Fruit fly (Drosophila melanogaster) whole organism, embryonic: ENCODE measurements around the gene inc.

ENCODE experiments used
- Abd-B ChIP-seq: fragments of 200-800 bp; sonication (Bioruptor generic); optimal IDR thresholded peaks from 2 replicates; lab custom pipeline; 2018; ENCODE audit warnings: missing biosample characterization, mild to moderate bottlenecking, missing genetic modification characterization, moderate library complexity
- Atf3 ChIP-seq: fragments of 200-800 bp; sonication (Bioruptor generic); optimal IDR thresholded peaks from 3 replicates; lab custom pipeline; 2016; ENCODE audit warnings: missing biosample characterization, missing genetic modification characterization
- CG10462 ChIP-seq: fragments of 200-800 bp; sonication (Bioruptor generic); optimal IDR thresholded peaks from 2 replicates; lab custom pipeline; 2016; ENCODE audit warnings: missing biosample characterization, missing genetic modification characterization
- CG10543 ChIP-seq: fragments of 200-800 bp; sonication (Bioruptor generic); optimal IDR thresholded peaks from 3 replicates; lab custom pipeline; 2017; ENCODE audit warnings: missing biosample characterization, mild to moderate bottlenecking, missing genetic modification characterization, moderate library complexity
- CG14710 ChIP-seq: fragments of 200-800 bp; sonication (Bioruptor generic); optimal IDR thresholded peaks from 3 replicates; lab custom pipeline; 2019; ENCODE audit warnings: missing biosample characterization, mild to moderate bottlenecking, missing genetic modification characterization, moderate library complexity
- CG15514 ChIP-seq: fragments of 200-800 bp; sonication (Bioruptor generic); optimal IDR thresholded peaks from 3 replicates; lab custom pipeline; 2017; ENCODE audit warnings: missing biosample characterization, missing genetic modification characterization, mild to moderate bottlenecking, moderate library complexity, missing genetic modification reagents
- CG3065 ChIP-seq: fragments of 200-800 bp; sonication (Bioruptor generic); optimal IDR thresholded peaks from 2 replicates; lab custom pipeline; 2016; ENCODE audit warnings: missing biosample characterization, missing genetic modification characterization
- CG3281 ChIP-seq: fragments of 200-800 bp; sonication (Bioruptor generic); optimal IDR thresholded peaks from 3 replicates; lab custom pipeline; 2017; ENCODE audit warnings: missing biosample characterization, mild to moderate bottlenecking, missing genetic modification characterization
- CG34376 ChIP-seq: fragments of 200-800 bp; sonication (Bioruptor generic); optimal IDR thresholded peaks from 2 replicates; lab custom pipeline; 2018; ENCODE audit warnings: missing biosample characterization, mild to moderate bottlenecking, missing genetic modification characterization
- CG4282 ChIP-seq: fragments of 200-800 bp; sonication (Bioruptor generic); optimal IDR thresholded peaks from 2 replicates; lab custom pipeline; 2016; ENCODE audit warnings: missing biosample characterization, missing genetic modification characterization
- CG7963 ChIP-seq: fragments of 200-800 bp; sonication (Bioruptor generic); IDR thresholded peaks from 3 replicates; pipeline ENCODE4 v1.3.6; 2022; ENCODE audit warnings: missing biosample characterization, missing genetic modification characterization; ENCODE audit not compliant: partially characterized antibody
- CG7987 ChIP-seq: fragments of 200-800 bp; sonication (Bioruptor generic); optimal IDR thresholded peaks from 2 replicates; lab custom pipeline; 2018; ENCODE audit warnings: missing biosample characterization, mild to moderate bottlenecking, missing genetic modification characterization, moderate library complexity
- CG9609 ChIP-seq: fragments of 200-800 bp; sonication (Bioruptor generic); optimal IDR thresholded peaks from 3 replicates; lab custom pipeline; 2016; ENCODE audit warnings: missing biosample characterization, missing genetic modification characterization
- CG9797 ChIP-seq: fragments of 200-800 bp; sonication (Bioruptor generic); optimal IDR thresholded peaks from 3 replicates; lab custom pipeline; 2018; ENCODE audit warnings: missing biosample characterization, mild to moderate bottlenecking, missing genetic modification characterization
- CG9932 ChIP-seq: fragments of 200-800 bp; sonication (Bioruptor generic); IDR thresholded peaks from 2 replicates; pipeline ENCODE4 v1.3.6; 2022; ENCODE audit warnings: missing biosample characterization, missing genetic modification characterization
- CrebB ChIP-seq: fragments of 200-800 bp; sonication (Bioruptor generic); optimal IDR thresholded peaks from 3 replicates; lab custom pipeline; 2018; ENCODE audit warnings: missing biosample characterization, mild to moderate bottlenecking, missing genetic modification characterization
- Dll ChIP-seq: fragments of 200-800 bp; sonication (Bioruptor generic); IDR thresholded peaks from 4 replicates; pipeline ENCODE4 v1.3.6; 2022; ENCODE audit warnings: missing biosample characterization, missing genetic modification characterization; ENCODE audit not compliant: partially characterized antibody
- Dp ChIP-seq: fragments of 200-800 bp; sonication (Bioruptor generic); optimal IDR thresholded peaks from 2 replicates; lab custom pipeline; 2018; ENCODE audit warnings: missing biosample characterization, mild to moderate bottlenecking, missing genetic modification characterization, moderate library complexity
- Dref ChIP-seq: fragments of 200-800 bp; sonication (Bioruptor generic); IDR thresholded peaks from 2 replicates; pipeline ENCODE4 v1.3.6; 2022; ENCODE audit warnings: missing biosample characterization, missing genetic modification characterization
- Fer1 ChIP-seq: fragments of 200-800 bp; sonication (Bioruptor generic); optimal IDR thresholded peaks from 2 replicates; lab custom pipeline; 2017; ENCODE audit warnings: missing biosample characterization, mild to moderate bottlenecking, missing genetic modification characterization
- HLH4C ChIP-seq: fragments of 200-800 bp; sonication (Bioruptor generic); IDR thresholded peaks from 3 replicates; pipeline ENCODE4 v1.3.6; 2022; ENCODE audit warnings: missing biosample characterization, missing genetic modification characterization; ENCODE audit not compliant: partially characterized antibody
- HLH54F ChIP-seq: fragments of 200-800 bp; sonication (Bioruptor generic); optimal IDR thresholded peaks from 3 replicates; lab custom pipeline; 2016; ENCODE audit warnings: missing biosample characterization, missing genetic modification characterization
- HmgD ChIP-seq: fragments of 200-800 bp; sonication (Bioruptor generic); optimal IDR thresholded peaks from 3 replicates; lab custom pipeline; 2016; ENCODE audit warnings: missing biosample characterization, missing genetic modification characterization
- Hr51 ChIP-seq, 2 experiments: fragments of 200-800 bp; sonication (Bioruptor generic); optimal IDR thresholded peaks; 2 replicates in 1 of 2; 3 replicates in 1 of 2; lab custom pipeline; 2016 to 2018; ENCODE audit warnings: missing biosample characterization in 2 of 2, missing genetic modification characterization in 2 of 2, mild to moderate bottlenecking in 1 of 2, moderate library complexity in 1 of 2
- MBD-R2 ChIP-seq: fragments of 200-800 bp; sonication (Bioruptor generic); IDR thresholded peaks from 2 replicates; pipeline ENCODE4 v1.3.6; 2022; ENCODE audit warnings: missing biosample characterization, missing genetic modification characterization
- NfI ChIP-seq: fragments of 200-800 bp; sonication (Bioruptor generic); optimal IDR thresholded peaks from 3 replicates; lab custom pipeline; 2018; ENCODE audit warnings: missing biosample characterization, mild to moderate bottlenecking, missing genetic modification characterization, moderate library complexity
- Scr ChIP-seq: fragments of 200-800 bp; sonication (Bioruptor generic); IDR thresholded peaks from 2 replicates; pipeline ENCODE4 v1.3.6; 2022; ENCODE audit warnings: missing biosample characterization, missing genetic modification characterization; ENCODE audit not compliant: partially characterized antibody
- Sin3A ChIP-seq: fragments of >200 bp; optimal IDR thresholded peaks from 2 replicates; lab custom pipeline; 2018
- az2 ChIP-seq: fragments of 200-800 bp; sonication (Bioruptor generic); optimal IDR thresholded peaks from 3 replicates; lab custom pipeline; 2016; ENCODE audit warnings: missing biosample characterization, missing genetic modification characterization
- bab2 ChIP-seq: fragments of 200-800 bp; sonication (Bioruptor generic); optimal IDR thresholded peaks from 2 replicates; lab custom pipeline; 2016; ENCODE audit warnings: missing biosample characterization, missing genetic modification characterization
- bsh ChIP-seq, 2 experiments: fragments of 200-800 bp; sonication (Bioruptor generic); optimal IDR thresholded peaks; 2 replicates each; lab custom pipeline; 2017 to 2018; ENCODE audit warnings: mild to moderate bottlenecking in 2 of 2, missing biosample characterization in 2 of 2, missing genetic modification characterization in 2 of 2, moderate library complexity in 1 of 2
- crc ChIP-seq: fragments of 200-800 bp; sonication (Bioruptor generic); optimal IDR thresholded peaks from 2 replicates; lab custom pipeline; 2016; ENCODE audit warnings: missing biosample characterization, missing genetic modification characterization
- crp ChIP-seq, 2 experiments: fragments of 200-800 bp; sonication (Bioruptor generic); optimal IDR thresholded peaks; 2 replicates in 1 of 2; 3 replicates in 1 of 2; lab custom pipeline; 2017; ENCODE audit warnings: missing biosample characterization in 2 of 2, missing genetic modification characterization in 2 of 2, mild to moderate bottlenecking in 1 of 2, moderate library complexity in 1 of 2
- fu2 ChIP-seq: fragments of 200-800 bp; sonication (Bioruptor generic); optimal IDR thresholded peaks from 2 replicates; lab custom pipeline; 2016; ENCODE audit warnings: missing biosample characterization, missing genetic modification characterization
- gcm ChIP-seq: fragments of 200-800 bp; sonication (Bioruptor generic); optimal IDR thresholded peaks from 2 replicates; lab custom pipeline; 2019; ENCODE audit warnings: missing biosample characterization, mild to moderate bottlenecking, missing genetic modification characterization, moderate library complexity
- gro ChIP-seq: fragments of 200-800 bp; sonication (Bioruptor generic); optimal IDR thresholded peaks from 2 replicates; lab custom pipeline; 2016; ENCODE audit warnings: missing biosample characterization, missing genetic modification characterization
- hb ChIP-seq: fragments of 200-800 bp; sonication (Bioruptor generic); IDR thresholded peaks from 3 replicates; pipeline ENCODE4 v1.3.6; 2022; ENCODE audit warnings: missing biosample characterization, missing genetic modification characterization; ENCODE audit not compliant: partially characterized antibody
- kni ChIP-seq: fragments of 200-800 bp; sonication (Bioruptor generic); optimal IDR thresholded peaks from 3 replicates; lab custom pipeline; 2017; ENCODE audit warnings: mild to moderate bottlenecking, missing biosample characterization, missing genetic modification reagents, missing genetic modification characterization
- peb ChIP-seq: fragments of 200-800 bp; sonication (Bioruptor generic); IDR thresholded peaks from 2 replicates; pipeline ENCODE4 v1.3.6; 2022; ENCODE audit warnings: missing biosample characterization, missing genetic modification characterization
- pfk ChIP-seq: fragments of 200-800 bp; sonication (Bioruptor generic); optimal IDR thresholded peaks from 2 replicates; lab custom pipeline; 2018; ENCODE audit warnings: missing biosample characterization, mild to moderate bottlenecking, missing genetic modification characterization, moderate library complexity
- psq ChIP-seq: fragments of 200-800 bp; sonication (Bioruptor generic); optimal IDR thresholded peaks from 2 replicates; lab custom pipeline; 2017; ENCODE audit warnings: missing biosample characterization, missing genetic modification characterization
- pum ChIP-seq: fragments of 200-800 bp; sonication (Bioruptor generic); optimal IDR thresholded peaks from 2 replicates; lab custom pipeline; 2016; ENCODE audit warnings: missing biosample characterization, missing genetic modification characterization
- pzg ChIP-seq: fragments of 200-800 bp; sonication (Bioruptor generic); optimal IDR thresholded peaks from 3 replicates; lab custom pipeline; 2018; ENCODE audit warnings: missing biosample characterization, mild to moderate bottlenecking, missing genetic modification characterization, moderate library complexity
- schlank ChIP-seq: fragments of 200-800 bp; sonication (Bioruptor generic); optimal IDR thresholded peaks from 2 replicates; lab custom pipeline; 2018; ENCODE audit warnings: missing biosample characterization, mild to moderate bottlenecking, missing genetic modification characterization
- stwl ChIP-seq: fragments of 200-800 bp; sonication (Bioruptor generic); optimal IDR thresholded peaks from 3 replicates; lab custom pipeline; 2018; ENCODE audit warnings: missing biosample characterization, mild to moderate bottlenecking, missing genetic modification characterization, moderate library complexity
- tup ChIP-seq: fragments of 200-800 bp; sonication (Bioruptor generic); optimal IDR thresholded peaks from 2 replicates; lab custom pipeline; 2016; ENCODE audit warnings: missing biosample characterization, mild to moderate bottlenecking, missing genetic modification characterization, moderate library complexity
- tx ChIP-seq: fragments of 200-800 bp; sonication (Bioruptor generic); optimal IDR thresholded peaks from 2 replicates; lab custom pipeline; 2016; ENCODE audit warnings: missing biosample characterization, missing genetic modification characterization
- unpg ChIP-seq: fragments of 200-800 bp; sonication (Bioruptor generic); optimal IDR thresholded peaks from 3 replicates; lab custom pipeline; 2018; ENCODE audit warnings: missing biosample characterization, mild to moderate bottlenecking, missing genetic modification characterization, moderate library complexity

The inc gene

DNA sequence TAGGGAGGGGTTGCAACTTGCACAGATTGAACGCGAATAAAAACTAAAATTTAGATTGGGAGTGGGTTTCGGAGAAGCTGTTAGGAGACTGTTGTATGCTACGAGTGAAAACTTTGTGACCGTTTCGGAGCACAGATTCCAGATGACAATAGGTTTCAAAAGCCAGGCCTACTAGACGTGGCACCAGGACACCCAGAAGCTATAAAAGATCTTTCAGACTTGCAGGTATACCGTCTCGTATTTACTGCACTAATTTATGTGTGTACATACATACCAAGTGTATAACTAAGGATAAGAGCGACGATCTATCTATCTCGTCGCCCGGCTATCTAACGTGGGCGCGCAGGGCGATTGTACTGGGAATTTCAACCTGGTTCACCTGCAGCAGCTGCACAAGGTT is 26.3 kb upstream of the inc start, which contains the start of gene CG14785:
CG14785 (minus strand) TSS at position 101 of the 400 bp plus-strand sequence.
- TF ChIP-seq bsh (GFP tag; optimal IDR thresholded peaks at IDR 0.05; lab: Kevin White, UChicago), result no peak
- no peak for TF ChIP-seq tx (GFP tag; lab: Kevin White, UChicago)
- TF ChIP-seq Abd-B (GFP tag; lab: Kevin White, UChicago), result no peak
- no peak for TF ChIP-seq Sin3A
- TF ChIP-seq fu2, result no peak
- no peak for TF ChIP-seq CG3065 (GFP tag; lab: Kevin White, UChicago)
- TF ChIP-seq CG3281 (GFP tag; lab: Kevin White, UChicago), result no peak
- no peak for TF ChIP-seq stwl (tag; lab: Kevin White, UChicago)
- no peak for TF ChIP-seq schlank (tag; lab: Kevin White, UChicago)
- no peak for TF ChIP-seq peb (GFP tag; lab: Robert Waterston, UW)
- no peak for TF ChIP-seq crc
- TF ChIP-seq HmgD, result no peak
- no peak for TF ChIP-seq NfI (GFP tag; lab: Kevin White, UChicago)
- TF ChIP-seq CG10462, result no peak
- no peak for TF ChIP-seq CG7963 (GFP tag; lab: Robert Waterston, UW)
- TF ChIP-seq CG10543 (GFP tag; lab: Kevin White, UChicago), result no peak

DNA sequence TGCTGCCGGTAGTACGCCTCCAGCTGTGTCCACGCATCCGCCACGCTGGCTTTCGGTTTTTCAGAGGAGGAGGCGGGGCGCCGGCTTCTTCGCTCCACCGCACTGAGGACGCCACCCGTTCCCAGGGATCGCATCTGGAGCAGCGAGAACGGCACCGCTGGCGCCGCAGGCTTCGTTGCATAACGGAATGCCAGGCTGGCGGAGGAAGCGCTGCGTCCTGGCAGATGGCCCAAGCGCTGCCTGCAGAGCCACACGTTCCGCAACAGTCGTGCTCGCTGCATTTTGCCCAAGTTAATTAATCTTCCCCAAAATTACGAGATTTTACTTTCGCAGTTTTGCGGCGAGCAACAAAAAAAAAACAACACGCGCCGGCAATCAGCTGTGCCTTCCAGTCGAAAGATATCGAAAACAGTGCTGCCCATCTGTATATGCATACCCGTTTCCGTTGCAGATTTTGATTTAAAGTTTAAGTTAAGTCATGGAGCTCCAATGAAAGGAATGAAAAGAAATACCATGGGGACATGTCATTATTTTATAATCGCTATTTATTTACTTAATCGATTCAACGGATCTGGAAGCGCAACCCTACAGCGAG is 22.9 kb upstream of the inc start, which contains the start of gene Lrpprc2:
Lrpprc2 (minus strand) TSS at position 340 of the 595 bp plus-strand sequence.
- TF ChIP-seq tup (GFP tag; lab: Kevin White, UChicago) (no peak), az2 (GFP tag; lab: Kevin White, UChicago) (no peak), Dref (GFP tag; lab: Robert Waterston, UW) (peak; percentile 63), MBD-R2 (GFP tag; lab: Robert Waterston, UW) (peak; percentile 85), pfk (peak; percentile 34), hb (GFP tag; lab: Robert Waterston, UW) (no peak), CG10462 (no peak), HLH4C (GFP tag; lab: Robert Waterston, UW) (no peak), Scr (GFP tag; lab: Robert Waterston, UW) (0 out of 2 replicates have a peak, but pooled peaks have one; percentile 16), CG4282 (no peak), CG7987 (GFP tag; lab: Kevin White, UChicago) (peak; percentile 17), CrebB (tag; lab: Kevin White, UChicago) (no peak), crp (GFP tag; optimal IDR thresholded peaks at IDR 0.05; lab: Kevin White, UChicago) (peak; percentile 4 to 90), bab2 (GFP tag; lab: Kevin White, UChicago) (no peak), stwl (tag; lab: Kevin White, UChicago) (peak; percentile 37), CG34376 (peak; percentile 28), psq (GFP tag; lab: Kevin White, UChicago) (no peak), CG9932 (GFP tag; lab: Robert Waterston, UW) (no peak), pzg (peak; percentile 36), kni (GFP tag; lab: Kevin White, UChicago) (peak; percentile 12), Dp (GFP tag; lab: Kevin White, UChicago) (peak; percentile 59), CG14710 (peak; percentile 24), gro (no peak), unpg (no peak), Fer1 (GFP tag; lab: Kevin White, UChicago) (no peak), Hr51 (GFP tag; optimal IDR thresholded peaks at IDR 0.05; lab: Kevin White, UChicago) (no peak), Dll (0 out of 4 replicates have a peak, but pooled peaks have one; percentile 27), pum (GFP tag; lab: Kevin White, UChicago) (no peak), CG9797 (peak; percentile 6), HLH54F (GFP tag; lab: Kevin White, UChicago) (no peak), CG9609 (GFP tag; lab: Kevin White, UChicago) (no peak), gcm (GFP tag; lab: Kevin White, UChicago) (no peak), CG15514 (GFP tag; lab: Kevin White, UChicago) (peak; percentile 56), Atf3 (GFP tag; lab: Kevin White, UChicago) (no peak)
